Fruit fly (Drosophila melanogaster): Measurements from ENCODE around the gene Cph.

Cph gene

DNA sequence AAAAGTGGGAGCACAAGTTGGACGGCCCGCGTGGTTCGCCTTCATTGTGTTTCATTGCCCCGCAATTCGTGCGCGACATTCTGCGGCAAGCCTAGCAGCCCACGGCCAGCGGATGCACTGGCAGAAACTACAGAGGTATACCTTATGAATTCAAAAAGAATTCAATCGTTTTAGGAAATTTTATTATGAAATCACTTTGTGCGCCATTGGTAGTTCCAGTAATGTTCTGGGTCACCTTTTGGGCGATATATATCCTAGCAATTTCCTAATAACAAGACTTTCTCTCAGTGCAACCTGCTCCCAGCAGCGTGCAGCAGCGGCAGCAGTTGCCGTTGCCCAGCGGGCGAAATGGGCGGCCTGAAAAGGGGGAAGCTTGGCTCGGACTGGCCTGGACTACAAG, 39.6 kb downstream of the Cph start (continued):
- TF ChIP-seq CG8478 (optimal IDR thresholded peaks at IDR 0.05) (no peak), CG10274 (GFP tag; optimal IDR thresholded peaks at IDR 0.05) (no peak), CG11247 (GFP tag; IDR thresholded peaks at IDR 0.05) (no peak), Mad (GFP tag; optimal IDR thresholded peaks at IDR 0.05) (no peak), slp2 (GFP tag; optimal IDR thresholded peaks at IDR 0.05) (no peak), tgo (GFP tag; IDR thresholded peaks at IDR 0.05) (no peak), Fer3 (tag; optimal IDR thresholded peaks at IDR 0.05) (no peak), Kr (GFP tag; optimal IDR thresholded peaks at IDR 0.05) (no peak), Lim3 (GFP tag; IDR thresholded peaks at IDR 0.05) (no peak), CG2889 (GFP tag; IDR thresholded peaks at IDR 0.05) (no peak)

DNA sequence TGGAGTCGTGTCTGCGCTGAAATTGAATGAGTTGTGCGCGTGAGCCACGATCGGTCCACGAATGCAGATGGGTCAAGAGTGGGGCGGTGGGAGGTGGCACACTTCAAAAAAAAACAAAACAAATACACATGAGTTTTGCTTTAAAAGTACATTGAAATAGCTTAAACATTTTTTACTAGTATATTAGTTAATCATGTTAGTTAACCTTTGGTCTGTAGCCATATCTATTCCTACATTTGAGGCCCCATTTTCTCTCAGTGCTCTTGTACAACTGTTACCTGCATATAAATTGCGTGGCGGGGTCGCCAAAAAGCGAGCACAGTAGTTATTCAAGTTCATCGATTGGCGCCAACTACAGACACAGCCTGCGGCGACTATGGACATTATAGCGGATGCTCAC, 41.8 kb downstream of the Cph start:
- TF ChIP-seq Drgx (GFP tag; IDR thresholded peaks at IDR 0.05) (peak; percentile 31; the same call in 1 of the 2 replicates), CG12104 (GFP tag; optimal IDR thresholded peaks at IDR 0.05) (no peak), dmrt11E (tag; optimal IDR thresholded peaks at IDR 0.05) (no peak), bsh (GFP tag; optimal IDR thresholded peaks at IDR 0.05) (peak in 1 of 2 experiments; percentile 21), sens (GFP tag) (peak; percentile 11), Hr78 (GFP tag; optimal IDR thresholded peaks at IDR 0.05) (no peak), ken (GFP tag; IDR thresholded peaks at IDR 0.05) (no peak), tin (GFP tag; optimal IDR thresholded peaks at IDR 0.05) (no peak), Lpt (GFP tag; optimal IDR thresholded peaks at IDR 0.05) (no peak), Sry-β (GFP tag; optimal IDR thresholded peaks at IDR 0.05) (no peak), tna (GFP tag; IDR thresholded peaks at IDR 0.05; ENCODE audit: partially characterized antibody) (no peak), lola (GFP tag; optimal IDR thresholded peaks at IDR 0.05) (no peak), CG10462 (GFP tag; optimal IDR thresholded peaks at IDR 0.05) (no peak), CG14860 (GFP tag; IDR thresholded peaks at IDR 0.05; ENCODE audit: partially characterized antibody) (no peak), H2.0 (GFP tag; IDR thresholded peaks at IDR 0.05) (no peak), croc (GFP tag; conservative IDR thresholded peaks at IDR 0.05) (no peak), tap (tag; optimal IDR thresholded peaks at IDR 0.05) (no peak), grau (tag; optimal IDR thresholded peaks at IDR 0.05) (peak; percentile 13), Dref (GFP tag; IDR thresholded peaks at IDR 0.05) (no peak), corto (GFP tag; optimal IDR thresholded peaks at IDR 0.05) (no peak), CG31224 (GFP tag; IDR thresholded peaks at IDR 0.05) (no peak)

dm6 chrX:7183371-7183770, 45.8 kb downstream of the Cph start:
- TF ChIP-seq Hr39 (optimal IDR thresholded peaks at IDR 0.05) = peak; percentile 77
- no peak for TF ChIP-seq CG15479 (GFP tag; optimal IDR thresholded peaks at IDR 0.05)
- TF ChIP-seq crol (GFP tag; IDR thresholded peaks at IDR 0.05) = 0 out of 2 replicates have a peak, but pooled peaks have one; percentile 10
- TF ChIP-seq CG8944 (GFP tag; optimal IDR thresholded peaks at IDR 0.05) = no peak

- TF ChIP-seq Dad (GFP tag; optimal IDR thresholded peaks at IDR 0.05) (no peak), nerfin-2 (GFP tag; IDR thresholded peaks at IDR 0.05; ENCODE audit: partially characterized antibody) (no peak), crol (GFP tag; IDR thresholded peaks at IDR 0.05) (peak; percentile 74), CG33213 (GFP tag; optimal IDR thresholded peaks at IDR 0.05) (no peak), cg (GFP tag; optimal IDR thresholded peaks at IDR 0.05) (peak; percentile 11), danr (GFP tag; IDR thresholded peaks at IDR 0.05) (no peak), ind (GFP tag; optimal IDR thresholded peaks at IDR 0.05) (no peak), twi (tag; optimal IDR thresholded peaks at IDR 0.05) (peak; percentile 99)
Observed at dm6 chrX:7189519-7189918, 52.0 kb downstream of the Cph start.
